Fruit fly (Drosophila melanogaster): ENCODE data around the gene CG17321.

DNA sequence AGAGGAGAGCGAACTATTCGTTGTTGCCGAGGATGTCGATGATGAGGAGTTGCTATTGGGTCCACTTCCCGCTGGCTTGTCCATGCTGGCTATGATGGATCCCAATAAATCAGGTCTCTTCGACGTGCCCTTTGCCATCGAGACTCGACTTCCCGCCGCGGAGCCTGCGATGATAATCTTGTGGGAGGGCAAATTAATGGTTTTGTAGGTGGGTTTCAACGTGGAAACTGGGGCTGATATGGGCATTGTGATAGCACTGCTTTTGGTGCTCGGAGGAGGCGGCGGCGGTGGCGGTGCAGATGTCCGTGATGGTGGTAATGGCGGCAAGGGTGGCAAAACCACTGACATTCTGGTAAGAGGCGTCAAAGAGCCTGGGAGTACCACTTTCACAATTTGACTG, 10.5 kb upstream of the CG17321 start:
- TF ChIP-seq Myc (optimal IDR thresholded peaks at IDR 0.05) (no peak), psq (optimal IDR thresholded peaks at IDR 0.05) (no peak), insv (optimal IDR thresholded peaks at IDR 0.05) (no peak), h (optimal IDR thresholded peaks at IDR 0.05) (no peak), ttk (optimal IDR thresholded peaks at IDR 0.05) (no peak), Sin3A (optimal IDR thresholded peaks at IDR 0.05) (no peak)

Measured in Kc167 (cell line).